Worm (Caenorhabditis elegans) whole organism, young adult: Measurements from ENCODE around the gene idpb-4.

Experiments used
- C17E4.6 ChIP-seq: fragments of 200-800 bp; sonication (Bioruptor generic); IDR thresholded peaks from 2 replicates; pipeline ENCODE4 v1.3.6; 2022; ENCODE audit warnings: missing genetic modification reagents, missing genetic modification characterization, missing compliant biosample characterization
- F10E7.11 ChIP-seq: sonication (generic microtip); optimal IDR thresholded peaks from 2 replicates; lab custom pipeline; 2017; ENCODE audit warnings: mild to moderate bottlenecking, missing genetic modification characterization, moderate library complexity, missing compliant biosample characterization
- Y56A3A.18 ChIP-seq: fragments of 200-800 bp; sonication (Bioruptor generic); IDR thresholded peaks from 2 replicates; pipeline ENCODE4 v1.3.6; 2022; ENCODE audit warnings: missing genetic modification reagents, missing genetic modification characterization, missing compliant biosample characterization
- atf-7 ChIP-seq: sonication (generic microtip); optimal IDR thresholded peaks from 2 replicates; lab custom pipeline; 2017; ENCODE audit warnings: mild to moderate bottlenecking, missing genetic modification characterization, missing compliant biosample characterization
- cebp-1 ChIP-seq, 2 experiments: fragments of 200-800 bp in 1 of 2; sonication (Bioruptor generic) in 1 of 2; sonication (generic microtip) in 1 of 2; IDR thresholded peaks in 1 of 2; optimal IDR thresholded peaks in 1 of 2; 2 replicates each; pipeline versions ENCODE4 v1.3.6 to Lab custom; 2017 to 2022; ENCODE audit warnings: missing compliant biosample characterization in 2 of 2, missing genetic modification characterization in 2 of 2, mild to moderate bottlenecking in 1 of 2, missing genetic modification reagents in 1 of 2, moderate library complexity in 1 of 2
- ets-4 ChIP-seq: fragments of 200-800 bp; sonication (Bioruptor generic); optimal IDR thresholded peaks from 2 replicates; lab custom pipeline; 2018; ENCODE audit warnings: mild to moderate bottlenecking, missing genetic modification characterization, missing compliant biosample characterization
- hlh-26 ChIP-seq: fragments of 200-800 bp; sonication (Bioruptor generic); conservative IDR thresholded peaks from 2 replicates; pipeline ENCODE4 v1.3.6; 2022; ENCODE audit warnings: missing genetic modification reagents, missing genetic modification characterization, missing compliant biosample characterization
- hsf-1 ChIP-seq: fragments of 200-800 bp; sonication (Bioruptor generic); IDR thresholded peaks from 2 replicates; pipeline ENCODE4 v1.3.6; 2022; ENCODE audit warnings: missing genetic modification reagents, missing genetic modification characterization, missing compliant biosample characterization
- nhr-27 ChIP-seq: fragments of 200-800 bp; sonication (Bioruptor generic); optimal IDR thresholded peaks from 2 replicates; lab custom pipeline; 2018; ENCODE audit warnings: mild to moderate bottlenecking, missing genetic modification characterization, moderate library complexity, missing compliant biosample characterization
- pha-4 ChIP-seq: fragments of 150-350 bp; sonication (generic microtip); optimal IDR thresholded peaks from 2 replicates; lab custom pipeline; 2014; ENCODE audit warnings: missing biosample characterization, missing genetic modification reagents, missing genetic modification characterization
- rec-8 ChIP-seq, 2 experiments: sonication (generic microtip); optimal IDR thresholded peaks; 2 replicates each; lab custom pipeline; 2016; ENCODE audit warnings: mild to moderate bottlenecking in 2 of 2, missing genetic modification characterization in 2 of 2, missing genetic modification reagents in 2 of 2, missing genotype in 2 of 2, missing biosample characterization in 1 of 2, missing compliant biosample characterization in 1 of 2, moderate library complexity in 1 of 2
- snpc-4 ChIP-seq, 5 experiments: fragments of 150-350 bp in 1 of 5; sonication (generic microtip) in 4 of 5; optimal IDR thresholded peaks; 2 replicates each; lab custom pipeline; 2014 to 2018; ENCODE audit warnings: missing genetic modification characterization in 5 of 5, missing biosample characterization in 3 of 5, antibody characterized with exemption in 2 of 5, mild to moderate bottlenecking in 2 of 5, missing compliant biosample characterization in 2 of 5, missing genotype in 2 of 5, moderate library complexity in 2 of 5, missing genetic modification reagents in 1 of 5
- zim-3 ChIP-seq: sonication (generic microtip); optimal IDR thresholded peaks from 2 replicates; lab custom pipeline; 2017; ENCODE audit warnings: mild to moderate bottlenecking, missing genetic modification characterization, moderate library complexity, missing compliant biosample characterization
- ztf-25 ChIP-seq: fragments of 200-800 bp; sonication (Bioruptor generic); IDR thresholded peaks from 2 replicates; pipeline ENCODE4 v1.3.6; 2022; ENCODE audit warnings: missing genetic modification reagents, missing genetic modification characterization, missing compliant biosample characterization

DNA sequence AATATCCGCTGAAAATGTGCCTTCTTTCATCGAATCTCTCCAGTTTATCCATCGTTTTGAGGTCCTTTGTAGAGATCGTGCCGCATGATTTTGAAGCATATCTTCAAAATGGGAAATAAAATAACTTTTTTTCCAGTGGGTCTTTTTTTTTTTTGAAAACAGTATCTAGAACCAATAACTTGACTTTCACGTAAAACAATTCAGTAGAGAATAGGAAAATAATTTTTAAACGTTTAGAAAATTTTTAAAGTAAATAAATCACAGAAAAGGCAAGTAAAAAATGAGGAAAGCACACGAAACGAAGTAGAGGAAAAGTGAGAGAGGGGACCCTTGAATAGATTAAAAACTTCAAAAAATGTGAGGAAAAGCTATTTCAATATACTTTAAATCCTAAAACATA is 38.5 kb downstream of the idpb-4 start, which contains the start of gene chdh-1:
- no peak for TF ChIP-seq rec-8 (tag; optimal IDR thresholded peaks at IDR 0.05; lab: Kevin White, UChicago)
- TF ChIP-seq cebp-1 (GFP tag; IDR thresholded peaks at IDR 0.05; lab: Robert Waterston, UW), result no peak
- no peak for TF ChIP-seq cebp-1 (tag; optimal IDR thresholded peaks at IDR 0.05; lab: Kevin White, UChicago)
- no peak for TF ChIP-seq zim-3 (tag; lab: Kevin White, UChicago)
- no peak for TF ChIP-seq snpc-4 (GFP tag; optimal IDR thresholded peaks at IDR 0.05; lab: Kevin White, UChicago)
- no peak for TF ChIP-seq snpc-4 (tag; optimal IDR thresholded peaks at IDR 0.05; lab: Kevin White, UChicago)
- TF ChIP-seq ztf-25 (GFP tag; lab: Robert Waterston, UW), result no peak
- TF ChIP-seq Y56A3A.18 (GFP tag; lab: Robert Waterston, UW), result no peak
- no peak for TF ChIP-seq hlh-26 (GFP tag; lab: Robert Waterston, UW)
- peak; percentile 15 for TF ChIP-seq F10E7.11 (tag; lab: Kevin White, UChicago)
- no peak for TF ChIP-seq pha-4 (tag; lab: Kevin White, UChicago)
- TF ChIP-seq atf-7 (tag; lab: Kevin White, UChicago), result no peak
- no peak for TF ChIP-seq nhr-27 (tag; lab: Kevin White, UChicago)
- no peak for TF ChIP-seq C17E4.6 (GFP tag; lab: Robert Waterston, UW)
- TF ChIP-seq hsf-1 (GFP tag; lab: Robert Waterston, UW), result no peak
- no peak for TF ChIP-seq ets-4 (GFP tag; lab: Kevin White, UChicago)
